Worm (Caenorhabditis elegans) whole organism, midembryonic: Measurements from ENCODE around the gene tmed-1.

Source experiments
- T22C8.4 ChIP-seq: fragments of 200-800 bp; sonication (Bioruptor generic); IDR thresholded peaks from 2 replicates; pipeline ENCODE4 v1.3.6; 2022; ENCODE audit warnings: missing genetic modification characterization, missing compliant biosample characterization
- cog-1 ChIP-seq: sonication (generic microtip); optimal IDR thresholded peaks from 2 replicates; lab custom pipeline; 2016; ENCODE audit warnings: missing genetic modification characterization, missing compliant biosample characterization
- flt-1 ChIP-seq: fragments of 200-800 bp; sonication (Bioruptor generic); IDR thresholded peaks from 2 replicates; pipeline ENCODE4 v1.3.6; 2022; ENCODE audit warnings: missing genetic modification characterization, missing compliant biosample characterization
- klf-2 ChIP-seq: fragments of 200-800 bp; sonication (Bioruptor generic); conservative IDR thresholded peaks from 2 replicates; pipeline ENCODE4 v1.3.6; 2022; ENCODE audit warnings: missing genetic modification reagents, missing genetic modification characterization, missing compliant biosample characterization
- med-1 ChIP-seq: sonication (generic microtip); optimal IDR thresholded peaks from 2 replicates; lab custom pipeline; 2017; ENCODE audit warnings: missing genetic modification characterization, mild to moderate bottlenecking, missing compliant biosample characterization, antibody characterized with exemption, missing genetic modification reagents; ENCODE audit not compliant: insufficient read depth
- ref-1 ChIP-seq: fragments of 200-800 bp; sonication (Bioruptor generic); conservative IDR thresholded peaks from 2 replicates; pipeline ENCODE4 v1.3.6; 2022; ENCODE audit warnings: missing genetic modification reagents, missing genetic modification characterization, missing compliant biosample characterization
- tab-1 ChIP-seq: fragments of 200-800 bp; sonication (Bioruptor generic); IDR thresholded peaks from 2 replicates; pipeline ENCODE4 v1.3.6; 2022; ENCODE audit warnings: missing genetic modification characterization, missing compliant biosample characterization
- ztf-23 ChIP-seq: fragments of 200-800 bp; sonication (Bioruptor generic); IDR thresholded peaks from 2 replicates; pipeline ENCODE4 v1.3.6; 2022; ENCODE audit warnings: missing genetic modification reagents, missing genetic modification characterization, missing compliant biosample characterization
- ztf-29 ChIP-seq: fragments of 200-800 bp; sonication (Bioruptor generic); IDR thresholded peaks from 2 replicates; pipeline ENCODE4 v1.3.6; 2022; ENCODE audit warnings: missing genetic modification reagents, missing genetic modification characterization, missing compliant biosample characterization

Gene tmed-1

DNA sequence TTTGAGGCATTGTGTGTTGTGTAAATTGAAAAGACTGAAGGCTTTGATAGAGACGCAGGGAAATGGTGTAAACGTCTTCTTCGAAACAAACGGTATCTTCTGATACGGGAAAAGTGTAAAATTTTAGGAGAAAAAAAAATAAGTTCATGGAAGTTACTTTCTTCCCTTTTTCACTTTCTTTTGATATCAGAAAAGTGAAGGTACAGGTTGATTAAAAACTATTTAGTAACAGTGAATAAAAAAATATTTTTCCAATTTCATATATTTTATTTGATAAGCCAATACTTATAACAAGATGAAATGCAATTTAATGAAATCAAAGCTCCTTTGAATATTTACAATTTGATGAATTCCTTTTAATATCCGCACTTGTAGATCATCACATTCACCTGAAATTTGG is 32.4 kb upstream of the tmed-1 start, which contains the start of gene col-129:
Gene col-129, minus strand, starts transcription at position 101 of the 400 bp plus-strand sequence.
- no peak for TF ChIP-seq ztf-29 (GFP tag; lab: Robert Waterston, UW)
- TF ChIP-seq ref-1 (GFP tag; lab: Robert Waterston, UW): no peak
- TF ChIP-seq cog-1 (tag; lab: Kevin White, UChicago): no peak
- no peak for TF ChIP-seq flt-1 (GFP tag; lab: Robert Waterston, UW)
- no peak for TF ChIP-seq T22C8.4 (GFP tag; lab: Robert Waterston, UW)
- no peak for TF ChIP-seq klf-2 (GFP tag; lab: Robert Waterston, UW)
- no peak for TF ChIP-seq med-1 (GFP tag; lab: Kevin White, UChicago)
- TF ChIP-seq tab-1 (GFP tag; lab: Robert Waterston, UW): no peak
- no peak for TF ChIP-seq ztf-23 (GFP tag; lab: Robert Waterston, UW)

DNA sequence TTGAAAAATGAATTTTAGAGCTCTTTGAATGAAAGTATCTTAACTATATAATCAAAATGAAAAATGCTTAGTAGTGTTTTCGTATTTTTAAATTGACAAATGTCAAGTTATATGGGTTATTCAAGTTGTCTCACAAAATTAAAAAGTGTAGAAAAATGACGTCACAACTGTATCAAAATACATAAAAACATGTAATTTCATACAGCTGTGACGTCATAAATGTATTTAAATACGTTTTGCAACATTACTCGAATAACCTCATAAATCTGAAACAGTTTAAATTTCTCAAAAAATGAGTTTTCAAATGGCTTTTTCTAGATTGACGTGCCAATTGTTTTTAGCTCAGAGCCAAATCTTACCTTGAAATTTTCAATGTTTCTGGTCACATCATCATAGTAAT is 31.8 kb upstream of the tmed-1 start:
- TF ChIP-seq ztf-29 (GFP tag; lab: Robert Waterston, UW): no peak
- TF ChIP-seq flt-1 (GFP tag; lab: Robert Waterston, UW): no peak
- TF ChIP-seq T22C8.4 (GFP tag; lab: Robert Waterston, UW): no peak
- no peak for TF ChIP-seq klf-2 (GFP tag; lab: Robert Waterston, UW)
- no peak for TF ChIP-seq ref-1 (GFP tag; lab: Robert Waterston, UW)
- no peak for TF ChIP-seq cog-1 (tag; lab: Kevin White, UChicago)
- no peak for TF ChIP-seq ztf-23 (GFP tag; lab: Robert Waterston, UW)
- TF ChIP-seq tab-1 (GFP tag; lab: Robert Waterston, UW): no peak
- TF ChIP-seq med-1 (GFP tag; lab: Kevin White, UChicago): no peak

DNA sequence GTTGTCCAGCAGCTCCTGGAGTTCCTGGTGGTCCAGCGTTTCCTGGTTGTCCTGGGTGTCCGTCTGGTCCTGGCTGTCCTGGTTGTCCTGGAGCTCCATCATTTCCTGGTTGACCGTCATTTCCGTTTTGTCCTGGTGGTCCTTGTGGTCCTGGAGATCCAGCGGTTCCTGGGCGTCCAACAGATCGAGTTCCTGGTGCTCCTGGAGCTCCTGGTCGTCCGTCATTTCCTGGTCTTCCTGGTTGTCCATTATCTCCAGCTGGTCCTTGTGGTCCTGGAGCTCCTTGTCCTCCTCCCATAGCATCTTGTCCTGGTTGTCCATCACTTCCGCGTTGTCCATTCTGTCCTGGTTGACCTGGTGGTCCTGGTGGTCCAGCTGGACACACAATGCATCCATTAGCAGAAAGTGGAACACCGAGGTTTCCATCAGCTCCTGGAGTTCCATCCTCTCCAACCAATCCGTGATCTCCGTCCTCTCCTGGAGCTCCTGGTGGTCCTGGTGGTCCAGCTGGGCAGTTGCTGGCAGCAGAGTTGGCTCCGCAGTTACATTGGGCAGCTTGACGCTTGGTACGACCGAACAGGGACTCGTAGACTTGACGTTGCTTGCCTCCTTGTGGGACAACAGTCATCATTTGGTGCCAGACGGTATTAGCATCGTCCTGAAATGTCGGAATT is 31.2 kb upstream of the tmed-1 start:
- TF ChIP-seq ref-1 (GFP tag; lab: Robert Waterston, UW) (no peak), T22C8.4 (GFP tag; lab: Robert Waterston, UW) (no peak), med-1 (GFP tag; lab: Kevin White, UChicago) (no peak), tab-1 (GFP tag; lab: Robert Waterston, UW) (no peak), flt-1 (GFP tag; lab: Robert Waterston, UW) (no peak), ztf-23 (GFP tag; lab: Robert Waterston, UW) (no peak), ztf-29 (GFP tag; lab: Robert Waterston, UW) (no peak), klf-2 (GFP tag; lab: Robert Waterston, UW) (no peak), cog-1 (tag; lab: Kevin White, UChicago) (no peak)

DNA sequence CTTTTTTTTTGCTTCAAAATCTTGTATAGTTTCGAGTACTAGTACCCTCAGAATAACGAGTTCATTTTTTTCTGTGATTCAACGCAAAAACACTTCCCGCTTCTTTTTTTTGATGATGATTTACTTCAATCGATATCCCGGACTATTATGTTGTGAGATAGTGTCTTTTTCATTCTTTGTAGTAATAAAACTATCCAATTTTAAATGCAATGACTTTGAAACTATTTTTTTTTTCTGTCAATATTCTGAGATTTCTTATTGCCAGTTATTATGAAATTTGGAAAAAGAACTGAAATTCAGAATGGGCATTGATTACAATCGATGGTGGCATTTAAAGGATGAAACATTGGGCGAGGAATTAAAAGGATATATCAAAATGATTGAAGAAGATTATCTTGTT is 27.6 kb upstream of the tmed-1 start, which contains the start of gene M18.3:
Gene M18.3, plus strand, starts transcription at position 301 of the 400 bp plus-strand sequence.
- TF ChIP-seq cog-1 (tag; lab: Kevin White, UChicago) (no peak), ztf-29 (GFP tag; lab: Robert Waterston, UW) (no peak), flt-1 (GFP tag; lab: Robert Waterston, UW) (no peak), klf-2 (GFP tag; lab: Robert Waterston, UW) (no peak), T22C8.4 (GFP tag; lab: Robert Waterston, UW) (no peak), ref-1 (GFP tag; lab: Robert Waterston, UW) (no peak), tab-1 (GFP tag; lab: Robert Waterston, UW) (no peak), med-1 (GFP tag; lab: Kevin White, UChicago) (no peak), ztf-23 (GFP tag; lab: Robert Waterston, UW) (no peak)

DNA sequence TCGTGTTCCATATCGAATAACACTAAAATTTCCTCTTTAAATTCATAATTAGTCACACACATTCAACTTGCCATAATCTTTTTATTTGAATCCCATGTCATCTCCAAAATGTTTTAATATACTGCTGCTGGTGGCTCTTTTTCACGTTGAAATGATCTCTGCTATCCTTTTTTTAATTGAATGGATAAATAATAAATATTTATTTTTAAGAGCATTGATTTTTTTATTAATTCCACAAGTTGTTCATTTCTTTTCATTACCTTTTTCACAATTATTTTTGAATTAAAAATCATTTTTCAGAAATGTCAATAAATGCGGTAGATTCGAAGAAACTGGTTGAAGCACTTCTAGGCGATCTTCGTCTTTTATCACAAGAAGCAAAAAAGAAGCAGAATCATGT is 18.5 kb upstream of the tmed-1 start, which contains the start of gene mon-2:
Gene mon-2, plus strand, starts transcription at position 301 of the 400 bp plus-strand sequence.
- no peak for TF ChIP-seq cog-1 (tag; lab: Kevin White, UChicago)

DNA sequence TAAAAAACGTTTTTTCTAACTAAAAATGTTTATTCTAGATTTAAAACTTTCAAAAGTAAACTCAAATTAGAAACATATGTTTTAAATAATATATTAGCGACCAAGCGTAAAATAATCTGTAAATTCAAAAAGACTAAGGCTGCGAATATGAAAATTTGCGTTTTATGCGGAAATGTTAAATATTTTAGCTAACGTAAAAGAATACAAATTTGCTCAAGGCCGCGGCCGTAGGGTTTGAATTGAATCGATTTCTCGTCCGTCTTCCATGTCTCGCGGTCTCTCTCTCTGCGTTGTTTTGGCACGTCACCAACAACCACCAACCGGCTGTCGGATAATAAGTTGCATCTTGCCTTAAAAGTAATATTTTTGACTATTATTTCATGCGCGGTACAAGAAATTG is 15.9 kb upstream of the tmed-1 start, which contains the start of gene F11A10.5:
Gene F11A10.5, plus strand, starts transcription at position 301 of the 400 bp plus-strand sequence.
- no peak for TF ChIP-seq flt-1 (GFP tag; lab: Robert Waterston, UW)
- no peak for TF ChIP-seq med-1 (GFP tag; lab: Kevin White, UChicago)
- no peak for TF ChIP-seq ref-1 (GFP tag; lab: Robert Waterston, UW)
- TF ChIP-seq klf-2 (GFP tag; lab: Robert Waterston, UW): no peak
- no peak for TF ChIP-seq cog-1 (tag; lab: Kevin White, UChicago)
- no peak for TF ChIP-seq tab-1 (GFP tag; lab: Robert Waterston, UW)
- no peak for TF ChIP-seq ztf-23 (GFP tag; lab: Robert Waterston, UW)
- TF ChIP-seq ztf-29 (GFP tag; lab: Robert Waterston, UW): no peak
- peak; percentile 55; the same call in 1 of the 2 replicates for TF ChIP-seq T22C8.4 (GFP tag; lab: Robert Waterston, UW)

DNA sequence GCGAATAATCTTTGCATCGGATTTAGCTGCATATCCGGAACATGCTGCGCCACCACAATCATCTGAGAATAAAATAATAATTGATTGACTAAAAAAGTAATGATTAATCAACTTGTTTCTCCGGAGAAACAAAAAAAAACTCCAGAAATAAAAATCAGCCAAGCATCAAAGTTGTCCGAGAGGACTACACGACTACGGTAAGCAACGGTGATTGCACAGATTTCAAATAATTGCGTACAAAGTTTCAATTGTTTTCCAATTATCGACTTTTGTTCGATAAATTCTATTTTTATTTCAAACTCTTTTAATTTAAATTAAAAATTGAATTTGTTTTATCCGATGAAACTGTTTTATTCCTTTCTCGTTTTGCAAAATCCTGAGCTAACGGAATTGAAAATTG is 15.4 kb upstream of the tmed-1 start, which contains the start of gene cpsf-4:
Gene cpsf-4, minus strand, starts transcription at position 62 of the 400 bp plus-strand sequence.
- no peak for TF ChIP-seq T22C8.4 (GFP tag; lab: Robert Waterston, UW)
- TF ChIP-seq ztf-23 (GFP tag; lab: Robert Waterston, UW): no peak
- no peak for TF ChIP-seq flt-1 (GFP tag; lab: Robert Waterston, UW)
- no peak for TF ChIP-seq cog-1 (tag; lab: Kevin White, UChicago)
- no peak for TF ChIP-seq ztf-29 (GFP tag; lab: Robert Waterston, UW)
- TF ChIP-seq med-1 (GFP tag; lab: Kevin White, UChicago): no peak

DNA sequence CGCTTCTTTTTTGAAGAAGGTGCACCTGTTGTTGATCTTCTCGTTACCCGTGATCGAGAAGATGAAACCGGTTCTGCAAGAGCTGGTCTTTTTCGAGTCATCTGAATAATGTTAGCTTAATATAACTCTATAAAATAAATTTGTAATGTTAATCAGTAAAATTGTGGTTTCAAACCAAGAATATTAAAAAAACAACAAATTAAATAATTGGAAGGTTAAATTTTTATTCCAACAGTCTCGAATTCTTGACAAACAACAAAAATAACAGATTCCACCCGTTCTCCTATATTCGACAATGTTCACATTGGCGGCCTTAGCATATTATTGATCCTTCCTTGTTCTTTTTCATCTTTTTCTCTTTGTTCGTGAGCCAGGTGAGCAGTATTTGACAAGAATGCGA is 14.2 kb upstream of the tmed-1 start, which contains the start of gene mig-32:
Gene mig-32, minus strand, starts transcription at position 101 of the 400 bp plus-strand sequence.
- TF ChIP-seq klf-2 (GFP tag; lab: Robert Waterston, UW) (no peak), med-1 (GFP tag; lab: Kevin White, UChicago) (no peak), cog-1 (tag; lab: Kevin White, UChicago) (no peak), flt-1 (GFP tag; lab: Robert Waterston, UW) (no peak), tab-1 (GFP tag; lab: Robert Waterston, UW) (no peak), ztf-23 (GFP tag; lab: Robert Waterston, UW) (no peak), T22C8.4 (GFP tag; lab: Robert Waterston, UW) (no peak), ztf-29 (GFP tag; lab: Robert Waterston, UW) (no peak), ref-1 (GFP tag; lab: Robert Waterston, UW) (no peak)
